Fruit fly (Drosophila melanogaster): Measurements from ENCODE around the gene spen.

Gene spen

dm6 chr2L:207129-207813 is 48.4 kb downstream of the spen start, which contains the start of the genes Tbc1d15-17 and CG11617 (continued):
- TF ChIP-seq ind (GFP tag; optimal IDR thresholded peaks at IDR 0.05) (no peak), Oaz (GFP tag; IDR thresholded peaks at IDR 0.05) (no peak), CG9817 (tag; optimal IDR thresholded peaks at IDR 0.05) (no peak), lab (GFP tag; optimal IDR thresholded peaks at IDR 0.05) (no peak), Usf (GFP tag; optimal IDR thresholded peaks at IDR 0.05) (no peak), CG14965 (GFP tag; optimal IDR thresholded peaks at IDR 0.05; ENCODE audit: borderline replicate concordance) (no peak), CG3281 (GFP tag; optimal IDR thresholded peaks at IDR 0.05) (no peak), Lpt (GFP tag; optimal IDR thresholded peaks at IDR 0.05) (no peak), CG12942 (GFP tag; optimal IDR thresholded peaks at IDR 0.05) (no peak), CG15514 (GFP tag; optimal IDR thresholded peaks at IDR 0.05) (peak; percentile 75), repo (GFP tag; optimal IDR thresholded peaks at IDR 0.05) (no peak), CG4617 (GFP tag; optimal IDR thresholded peaks at IDR 0.05; ENCODE audit: borderline replicate concordance) (peak; percentile 96), CG30431 (GFP tag; optimal IDR thresholded peaks at IDR 0.05) (no peak), caup (GFP tag; optimal IDR thresholded peaks at IDR 0.05; ENCODE audit: severe bottlenecking) (no peak), tll (GFP tag; optimal IDR thresholded peaks at IDR 0.05) (peak in 1 of 2 experiments; percentile 31), CG4707 (GFP tag; optimal IDR thresholded peaks at IDR 0.05) (no peak), CG2129 (GFP tag; IDR thresholded peaks at IDR 0.05; ENCODE audit: partially characterized antibody) (no peak), br (optimal IDR thresholded peaks at IDR 0.05) (no peak), Xrp1 (GFP tag; IDR thresholded peaks at IDR 0.05) (no peak), CG12155 (GFP tag; optimal IDR thresholded peaks at IDR 0.05) (no peak), sim (GFP tag; IDR thresholded peaks at IDR 0.05) (no peak), CG3407 (GFP tag; optimal IDR thresholded peaks at IDR 0.05) (no peak), fd96Cb (tag; optimal IDR thresholded peaks at IDR 0.05) (no peak), maf-S (GFP tag; optimal IDR thresholded peaks at IDR 0.05) (peak; percentile 16), CG33213 (GFP tag; optimal IDR thresholded peaks at IDR 0.05) (peak; percentile 55), mirr (GFP tag; optimal IDR thresholded peaks at IDR 0.05) (peak; percentile 1), lbe (GFP tag; optimal IDR thresholded peaks at IDR 0.05) (no peak), CG1792 (GFP tag; optimal IDR thresholded peaks at IDR 0.05) (no peak), Hr39 (optimal IDR thresholded peaks at IDR 0.05) (no peak), CG15011 (GFP tag; optimal IDR thresholded peaks at IDR 0.05) (no peak), Fer1 (GFP tag; optimal IDR thresholded peaks at IDR 0.05) (peak; percentile 46), corto (GFP tag; optimal IDR thresholded peaks at IDR 0.05) (no peak), ATbp (GFP tag; optimal IDR thresholded peaks at IDR 0.05) (no peak), CG10274 (GFP tag; optimal IDR thresholded peaks at IDR 0.05) (no peak), CG2120 (GFP tag; optimal IDR thresholded peaks at IDR 0.05) (peak; percentile 6), Jarid2 (GFP tag; optimal IDR thresholded peaks at IDR 0.05) (no peak), D19B (GFP tag; optimal IDR thresholded peaks at IDR 0.05) (no peak), CG7987 (GFP tag; optimal IDR thresholded peaks at IDR 0.05) (no peak), CG15696 (tag; optimal IDR thresholded peaks at IDR 0.05) (no peak), CG18011 (GFP tag; optimal IDR thresholded peaks at IDR 0.05) (no peak), CG12659 (GFP tag; optimal IDR thresholded peaks at IDR 0.05) (peak; percentile 84), Atf-2 (GFP tag; optimal IDR thresholded peaks at IDR 0.05) (no peak), az2 (GFP tag; optimal IDR thresholded peaks at IDR 0.05) (no peak), Ets97D (GFP tag; optimal IDR thresholded peaks at IDR 0.05) (peak; percentile 93), CG14441 (GFP tag; IDR thresholded peaks at IDR 0.05) (no peak), jumu (GFP tag; optimal IDR thresholded peaks at IDR 0.05) (no peak), Hsf (GFP tag; optimal IDR thresholded peaks at IDR 0.05) (no peak), wor (GFP tag; IDR thresholded peaks at IDR 0.05) (no peak), luna (GFP tag; optimal IDR thresholded peaks at IDR 0.05) (no peak), Stat92E (GFP tag; optimal IDR thresholded peaks at IDR 0.05) (peak in 1 of 3 experiments; percentile 32)
